Fruit fly (Drosophila melanogaster): Measurements from ENCODE around the gene CG16782.
A peak's percentile ranks its signal among the peaks of the same experiment; 100 is the strongest.

CG16782 gene

dm6 chrX:3427614-3427965 lies 32.5 kb downstream of the CG16782 start (continued):
- peak; percentile 73 for TF ChIP-seq Drgx (GFP tag; IDR thresholded peaks at IDR 0.05)
- TF ChIP-seq CG10654 (GFP tag; optimal IDR thresholded peaks at IDR 0.05): peak; percentile 42
- TF ChIP-seq trh (GFP tag; optimal IDR thresholded peaks at IDR 0.05): peak; percentile 42
- peak; percentile 66 for TF ChIP-seq CG2120 (GFP tag; optimal IDR thresholded peaks at IDR 0.05)
- TF ChIP-seq CG11696 (GFP tag; IDR thresholded peaks at IDR 0.05): no peak
- TF ChIP-seq Blimp-1 (GFP tag; optimal IDR thresholded peaks at IDR 0.05): peak; percentile 78
- TF ChIP-seq MBD-R2 (GFP tag; IDR thresholded peaks at IDR 0.05): peak; percentile 12; the same call in 1 of the 2 replicates
- TF ChIP-seq CG17802 (tag; optimal IDR thresholded peaks at IDR 0.05): no peak
- TF ChIP-seq CG32767 (GFP tag; IDR thresholded peaks at IDR 0.05): no peak; the same call in 1 of the 2 replicates
- no peak for TF ChIP-seq Kr (GFP tag; optimal IDR thresholded peaks at IDR 0.05)
- TF ChIP-seq NfI (GFP tag; optimal IDR thresholded peaks at IDR 0.05): peak; percentile 40
- TF ChIP-seq Asciz (GFP tag; optimal IDR thresholded peaks at IDR 0.05): no peak
- no peak for TF ChIP-seq slp2 (GFP tag; optimal IDR thresholded peaks at IDR 0.05)
- peak in 1 of 2 experiments; percentile 27 for TF ChIP-seq crp (GFP tag; optimal IDR thresholded peaks at IDR 0.05)
- TF ChIP-seq eve (GFP tag; optimal IDR thresholded peaks at IDR 0.05): peak in 1 of 2 experiments; percentile 43
- no peak for TF ChIP-seq ash1 (GFP tag; optimal IDR thresholded peaks at IDR 0.05)
- no peak for TF ChIP-seq CG18764 (GFP tag; optimal IDR thresholded peaks at IDR 0.05)
- TF ChIP-seq dpn (GFP tag; optimal IDR thresholded peaks at IDR 0.05): peak; percentile 74 to 81
- TF ChIP-seq Max (GFP tag; optimal IDR thresholded peaks at IDR 0.05): peak; percentile 10
- TF ChIP-seq CG2889 (GFP tag; IDR thresholded peaks at IDR 0.05): no peak
- peak; percentile 47 for TF ChIP-seq CG18619 (GFP tag; optimal IDR thresholded peaks at IDR 0.05)
- no peak for TF ChIP-seq CG12104 (GFP tag; optimal IDR thresholded peaks at IDR 0.05)
- TF ChIP-seq run (tag; optimal IDR thresholded peaks at IDR 0.05): no peak
- no peak for TF ChIP-seq CG18476 (GFP tag; optimal IDR thresholded peaks at IDR 0.05)
- TF ChIP-seq gcm2 (GFP tag; optimal IDR thresholded peaks at IDR 0.05): peak; percentile 58
- no peak for TF ChIP-seq h (optimal IDR thresholded peaks at IDR 0.05)
- no peak for TF ChIP-seq CG17612 (GFP tag; IDR thresholded peaks at IDR 0.05)
- peak; percentile 71 for TF ChIP-seq corto (GFP tag; optimal IDR thresholded peaks at IDR 0.05)
- TF ChIP-seq CG2202 (tag; optimal IDR thresholded peaks at IDR 0.05): peak; percentile 88
- TF ChIP-seq tgo (GFP tag; IDR thresholded peaks at IDR 0.05): peak; percentile 28; the same call in 1 of the 3 replicates
- peak; percentile 79 for TF ChIP-seq CG1603 (tag; optimal IDR thresholded peaks at IDR 0.05)
- TF ChIP-seq CG12236 (GFP tag; optimal IDR thresholded peaks at IDR 0.05): peak; percentile 69
- TF ChIP-seq psq (GFP tag; optimal IDR thresholded peaks at IDR 0.05): peak; percentile 37
- TF ChIP-seq CG15073 (GFP tag; optimal IDR thresholded peaks at IDR 0.05): peak; percentile 23
- peak; percentile 22; the same call in 1 of the 3 replicates for TF ChIP-seq CG14050 (GFP tag; IDR thresholded peaks at IDR 0.05)
- TF ChIP-seq B-H2 (GFP tag; optimal IDR thresholded peaks at IDR 0.05): no peak
- no peak for TF ChIP-seq Gsc (GFP tag; IDR thresholded peaks at IDR 0.05)
- peak; percentile 70 for TF ChIP-seq CG4820 (GFP tag; optimal IDR thresholded peaks at IDR 0.05)
- no peak for TF ChIP-seq toy (GFP tag; IDR thresholded peaks at IDR 0.05)
- TF ChIP-seq ham (GFP tag; IDR thresholded peaks at IDR 0.05): no peak
- peak; percentile 64 for TF ChIP-seq disco-r (GFP tag; optimal IDR thresholded peaks at IDR 0.05)
- TF ChIP-seq jigr1 (GFP tag; IDR thresholded peaks at IDR 0.05): no peak
- no peak for TF ChIP-seq Opbp (GFP tag; IDR thresholded peaks at IDR 0.05; ENCODE audit: partially characterized antibody)
- peak; percentile 70 for TF ChIP-seq Ptx1 (GFP tag; IDR thresholded peaks at IDR 0.05)
- peak; percentile 80 for TF ChIP-seq maf-S (GFP tag; optimal IDR thresholded peaks at IDR 0.05)
- TF ChIP-seq CG32532 (GFP tag; IDR thresholded peaks at IDR 0.05): peak; percentile 66
- TF ChIP-seq lmd (GFP tag; IDR thresholded peaks at IDR 0.05): peak; percentile 72
- TF ChIP-seq CG4730 (GFP tag; IDR thresholded peaks at IDR 0.05): no peak
- TF ChIP-seq CG4617 (GFP tag; optimal IDR thresholded peaks at IDR 0.05; ENCODE audit: borderline replicate concordance): peak; percentile 53
- no peak for TF ChIP-seq cas (GFP tag; IDR thresholded peaks at IDR 0.05)
- peak; percentile 37 for TF ChIP-seq fd3F (GFP tag; optimal IDR thresholded peaks at IDR 0.05)
- no peak for TF ChIP-seq hb (GFP tag; IDR thresholded peaks at IDR 0.05; ENCODE audit: partially characterized antibody)
